Worm (Caenorhabditis elegans): Measurements from ENCODE around the gene srx-76.

DNA sequence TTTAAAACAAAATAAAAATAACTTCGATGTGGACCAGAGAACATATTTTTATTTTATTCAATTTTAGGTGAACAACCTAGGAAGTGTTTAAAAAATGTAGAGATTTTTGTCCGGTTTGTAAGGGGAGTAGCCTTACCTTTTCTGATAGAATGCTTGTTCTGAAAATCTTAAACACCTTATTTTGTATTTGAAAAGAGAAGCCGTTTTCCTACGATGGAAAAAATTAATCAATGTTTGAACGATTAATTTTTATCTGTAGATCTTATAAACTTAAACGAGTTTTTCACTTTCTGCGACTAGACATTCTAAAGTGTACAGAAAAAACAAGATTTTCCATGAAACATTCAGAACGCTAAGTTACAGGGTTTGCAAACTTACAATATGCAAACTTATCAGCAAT lies 50.7 kb downstream of the srx-76 start, which contains the start of gene F58H1.6:
- TF ChIP-seq unc-62 (GFP tag; optimal IDR thresholded peaks at IDR 0.05) (no peak), sea-2 (GFP tag; optimal IDR thresholded peaks at IDR 0.05) (no peak), nfya-1 (tag; optimal IDR thresholded peaks at IDR 0.05; ENCODE audit: insufficient read depth) (no peak), R02D3.7 (tag; optimal IDR thresholded peaks at IDR 0.05) (no peak), ama-1 (optimal IDR thresholded peaks at IDR 0.05) (no peak)

Measured in whole organism, L3 larva.